Worm (Caenorhabditis elegans) whole organism, L1 larva: ENCODE measurements around the gene cpg-1.
A peak's percentile ranks its signal among the peaks of the same experiment; 100 is the strongest.

Experiments
- F16B12.6 ChIP-seq: fragments of 150-350 bp; optimal IDR thresholded peaks from 2 replicates; lab custom pipeline; 2014; ENCODE audit warnings: missing biosample characterization, missing genetic modification characterization
- aha-1 ChIP-seq: fragments of 150-350 bp; optimal IDR thresholded peaks from 2 replicates; lab custom pipeline; 2014; ENCODE audit warnings: missing biosample characterization, missing genetic modification characterization
- aly-2 ChIP-seq: fragments of 150-350 bp; optimal IDR thresholded peaks from 2 replicates; lab custom pipeline; 2014; ENCODE audit warnings: missing biosample characterization, missing genetic modification characterization
- ama-1 ChIP-seq: fragments of 150-350 bp; optimal IDR thresholded peaks from 2 replicates; lab custom pipeline; 2014
- blmp-1 ChIP-seq: fragments of 150-350 bp; optimal IDR thresholded peaks from 2 replicates; lab custom pipeline; 2014; ENCODE audit warnings: missing biosample characterization, missing genetic modification characterization
- ceh-8 ChIP-seq: fragments of 200-800 bp; sonication (Bioruptor generic); optimal IDR thresholded peaks from 2 replicates; lab custom pipeline; 2018; ENCODE audit warnings: mild to moderate bottlenecking, missing genetic modification characterization, moderate library complexity, missing compliant biosample characterization
- ceh-82 ChIP-seq, 3 experiments: fragments of 150-350 bp in 1 of 3; sonication (generic microtip) in 2 of 3; optimal IDR thresholded peaks; 2 replicates each; lab custom pipeline; 2014 to 2017; ENCODE audit warnings: missing biosample characterization in 3 of 3, missing genetic modification characterization in 3 of 3
- dpl-1 ChIP-seq, 3 experiments: fragments of 150-350 bp in 2 of 3; sonication (generic microtip) in 1 of 3; optimal IDR thresholded peaks; 2 replicates each; lab custom pipeline; 2014 to 2017; ENCODE audit warnings: missing biosample characterization in 3 of 3, missing genetic modification characterization in 3 of 3, missing genetic modification reagents in 3 of 3
- efl-1 ChIP-seq, 4 experiments: fragments of 150-350 bp; optimal IDR thresholded peaks in 3 of 4; peaks in 1 of 4; 1 replicate in 1 of 4; 2 replicates in 3 of 4; lab custom pipeline; 2014; ENCODE audit warnings: missing biosample characterization in 2 of 4, missing genetic modification characterization in 2 of 4, missing genetic modification reagents in 2 of 4
- elt-3 ChIP-seq, 6 experiments: fragments of 150-350 bp in 1 of 6; sonication (generic microtip); optimal IDR thresholded peaks; 2 replicates each; lab custom pipeline; 2017 to 2018; ENCODE audit warnings: missing biosample characterization in 6 of 6, missing genetic modification characterization in 6 of 6, inconsistent platforms in 1 of 6
- fkh-4 ChIP-seq: sonication (generic microtip); optimal IDR thresholded peaks from 2 replicates; lab custom pipeline; 2016; ENCODE audit warnings: missing compliant biosample characterization, missing genetic modification characterization, borderline replicate concordance
- fkh-8 ChIP-seq: sonication (generic microtip); optimal IDR thresholded peaks from 2 replicates; lab custom pipeline; 2016; ENCODE audit warnings: mild to moderate bottlenecking, missing genetic modification characterization, missing compliant biosample characterization
- hlh-17 ChIP-seq: fragments of 200-800 bp; sonication (Bioruptor generic); optimal IDR thresholded peaks from 2 replicates; lab custom pipeline; 2018; ENCODE audit warnings: missing genetic modification characterization, mild to moderate bottlenecking, missing compliant biosample characterization, moderate library complexity, borderline replicate concordance
- hlh-4 ChIP-seq: sonication (generic microtip); optimal IDR thresholded peaks from 2 replicates; lab custom pipeline; 2016; ENCODE audit warnings: mild to moderate bottlenecking, missing genetic modification characterization, missing compliant biosample characterization
- hpl-2 ChIP-seq: fragments of 150-350 bp; optimal IDR thresholded peaks from 2 replicates; lab custom pipeline; 2014; ENCODE audit warnings: missing biosample characterization, missing genetic modification reagents, missing genetic modification characterization
- isw-1 ChIP-seq: fragments of 200-800 bp; sonication (Bioruptor generic); IDR thresholded peaks from 2 replicates; pipeline ENCODE4 v1.3.6; 2022; ENCODE audit warnings: missing genetic modification characterization, missing compliant biosample characterization
- jun-1 ChIP-seq: fragments of 150-350 bp; optimal IDR thresholded peaks from 2 replicates; lab custom pipeline; 2014; ENCODE audit warnings: missing biosample characterization, missing genetic modification reagents, missing genetic modification characterization
- lin-14 ChIP-seq: fragments of 200-800 bp; sonication (Bioruptor generic); optimal IDR thresholded peaks from 2 replicates; lab custom pipeline; 2018; ENCODE audit warnings: mild to moderate bottlenecking, missing genetic modification characterization, moderate library complexity, missing compliant biosample characterization
- lsy-2 ChIP-seq, 2 experiments: fragments of 150-350 bp; optimal IDR thresholded peaks; 2 replicates each; lab custom pipeline; 2014; ENCODE audit warnings: missing biosample characterization in 2 of 2, missing genetic modification characterization in 2 of 2
- mdl-1 ChIP-seq, 2 experiments: fragments of 150-350 bp; optimal IDR thresholded peaks; 2 replicates each; lab custom pipeline; 2014 to 2017; ENCODE audit warnings: missing biosample characterization in 2 of 2, missing genetic modification characterization in 2 of 2, inconsistent platforms in 1 of 2
- nhr-19 ChIP-seq: fragments of 200-800 bp; sonication (Bioruptor generic); conservative IDR thresholded peaks from 2 replicates; pipeline ENCODE4 v1.3.6; 2022; ENCODE audit warnings: missing genetic modification characterization, missing compliant biosample characterization
- nhr-20 ChIP-seq: sonication (generic microtip); optimal IDR thresholded peaks from 2 replicates; lab custom pipeline; 2016; ENCODE audit warnings: mild to moderate bottlenecking, missing genetic modification characterization, missing compliant biosample characterization
- nhr-71 ChIP-seq: sonication (generic microtip); optimal IDR thresholded peaks from 2 replicates; lab custom pipeline; 2016; ENCODE audit warnings: mild to moderate bottlenecking, missing genetic modification characterization, moderate library complexity, missing compliant biosample characterization
- nhr-85 ChIP-seq: sonication (generic microtip); peaks from one replicate; lab custom pipeline; 2016; ENCODE audit warnings: missing genetic modification characterization, inconsistent platforms, missing compliant biosample characterization
- pag-3 ChIP-seq: sonication (generic microtip); optimal IDR thresholded peaks from 2 replicates; lab custom pipeline; 2017; ENCODE audit warnings: missing genetic modification characterization, mild to moderate bottlenecking, missing compliant biosample characterization, antibody characterized with exemption, borderline replicate concordance; ENCODE audit not compliant: insufficient read depth
- snu-23 ChIP-seq: sonication (generic microtip); optimal IDR thresholded peaks from 2 replicates; lab custom pipeline; 2016; ENCODE audit warnings: missing genetic modification characterization, missing compliant biosample characterization
- sptf-1 ChIP-seq: fragments of 150-350 bp; optimal IDR thresholded peaks from 2 replicates; lab custom pipeline; 2014; ENCODE audit warnings: missing biosample characterization, missing genetic modification characterization
- swsn-7 ChIP-seq: sonication (generic microtip); optimal IDR thresholded peaks from 2 replicates; lab custom pipeline; 2016; ENCODE audit warnings: missing genetic modification characterization, missing compliant biosample characterization
- tbx-2 ChIP-seq: sonication (generic microtip); optimal IDR thresholded peaks from 2 replicates; lab custom pipeline; 2016; ENCODE audit warnings: missing genetic modification characterization, missing compliant biosample characterization
- unc-130 ChIP-seq: fragments of 150-350 bp; optimal IDR thresholded peaks from 2 replicates; lab custom pipeline; 2017; ENCODE audit warnings: missing biosample characterization, missing genetic modification characterization, inconsistent platforms
- unc-86 ChIP-seq: sonication (generic microtip); optimal IDR thresholded peaks from 2 replicates; lab custom pipeline; 2016; ENCODE audit warnings: missing genetic modification characterization, missing compliant biosample characterization
- zip-4 ChIP-seq: fragments of 200-800 bp; sonication (Bioruptor generic); optimal IDR thresholded peaks from 2 replicates; lab custom pipeline; 2018; ENCODE audit warnings: mild to moderate bottlenecking, missing genetic modification characterization, moderate library complexity, missing compliant biosample characterization

cpg-1 gene

DNA sequence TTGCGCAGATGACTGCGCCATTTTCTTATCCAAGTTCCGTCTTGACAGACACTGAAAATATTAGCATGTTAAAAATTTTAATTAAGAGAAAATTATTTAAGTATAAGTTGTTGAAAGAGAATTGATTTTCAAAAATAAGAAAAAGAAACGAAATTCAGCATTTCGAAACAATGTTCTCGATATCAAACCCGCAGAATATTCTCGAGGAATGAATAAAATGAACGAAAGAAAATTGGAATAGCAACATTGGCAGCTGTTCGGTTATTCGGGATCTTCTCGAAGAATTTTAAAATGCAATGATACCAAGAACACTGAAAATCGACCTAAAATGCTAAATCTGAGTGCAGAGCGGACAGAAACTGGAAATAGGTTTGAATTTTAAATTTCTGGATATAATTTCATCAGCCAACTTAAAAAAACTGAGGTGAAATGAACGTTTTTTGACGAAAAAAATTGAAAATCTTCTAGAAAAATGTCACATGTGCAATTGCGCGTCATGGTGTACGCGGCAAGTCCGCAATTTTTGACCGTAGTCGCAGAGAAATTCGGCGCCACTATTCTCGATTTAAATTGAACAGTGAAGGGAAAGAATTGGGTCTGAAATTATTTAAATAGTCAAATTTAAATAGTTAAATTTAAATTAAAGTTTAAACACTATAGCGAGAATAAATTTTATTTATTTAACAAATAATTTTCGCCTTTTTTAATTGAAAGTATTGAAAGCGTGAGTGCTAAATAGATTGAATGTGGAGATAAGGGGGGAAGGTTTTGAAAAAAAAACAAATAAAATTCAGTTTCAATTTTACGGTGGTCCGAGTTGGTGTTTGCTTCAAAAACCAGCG, 19.1 kb downstream of the cpg-1 start, which contains the start of the genes cct-5 and F25F2.1 (continued):
- peak; percentile 59 for TF ChIP-seq swsn-7 (tag; lab: Kevin White, UChicago)
- peak; percentile 56 for TF ChIP-seq nhr-20
- TF ChIP-seq nhr-19 (GFP tag; lab: Robert Waterston, UW), result peak; percentile 52
- peak; percentile 80 for TF ChIP-seq snu-23 (GFP tag; lab: Kevin White, UChicago)
- TF ChIP-seq, all 84 proteins: peak for 35

DNA sequence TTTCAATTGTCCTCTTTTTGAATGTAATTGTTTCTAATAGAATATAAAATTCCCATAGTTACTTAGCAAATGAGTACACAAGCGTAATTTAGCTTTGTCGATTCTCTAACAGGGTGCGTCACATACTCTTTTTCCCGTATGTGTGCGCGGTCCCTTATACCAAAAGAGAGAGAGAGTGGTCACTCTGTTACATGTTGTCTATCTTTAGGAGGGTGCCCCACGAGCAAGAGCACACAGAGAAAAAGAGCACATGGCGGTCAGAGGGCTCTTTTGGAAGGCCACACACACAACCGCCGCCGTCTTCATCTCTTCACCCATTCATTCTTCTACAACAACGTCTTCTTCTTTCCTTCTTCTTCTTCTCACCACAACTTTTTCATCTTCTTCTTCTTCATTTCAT, 24.8 kb downstream of the cpg-1 start:
- TF ChIP-seq blmp-1 (tag; lab: Kevin White, UChicago) (no peak), aly-2 (tag; lab: Kevin White, UChicago) (no peak), unc-130 (tag; lab: Kevin White, UChicago) (no peak), jun-1 (no peak), nhr-71 (tag; lab: Kevin White, UChicago) (peak; percentile 17), dpl-1 (GFP tag; optimal IDR thresholded peaks at IDR 0.05; lab: Kevin White, UChicago) (no peak), lsy-2 (tag; optimal IDR thresholded peaks at IDR 0.05; lab: Kevin White, UChicago) (peak in 1 of 2 experiments; percentile 30), fkh-8 (tag; lab: Kevin White, UChicago) (peak; percentile 31), ceh-82 (tag; optimal IDR thresholded peaks at IDR 0.05; lab: Kevin White, UChicago) (peak in 1 of 3 experiments; percentile 22), ama-1 (lab: Kevin White, UChicago) (no peak), ceh-8 (GFP tag; lab: Kevin White, UChicago) (no peak), swsn-7 (tag; lab: Kevin White, UChicago) (peak; percentile 1), lin-14 (GFP tag; lab: Kevin White, UChicago) (peak; percentile 81), mdl-1 (tag; optimal IDR thresholded peaks at IDR 0.05; lab: Kevin White, UChicago) (peak in 1 of 2 experiments; percentile 2), F16B12.6 (no peak), sptf-1 (tag; lab: Kevin White, UChicago) (no peak), hlh-17 (no peak), isw-1 (GFP tag; lab: Robert Waterston, UW) (peak; percentile 15; the same call in 1 of the 2 replicates), fkh-4 (no peak), hlh-4 (no peak), pag-3 (tag; lab: Kevin White, UChicago) (no peak)

DNA sequence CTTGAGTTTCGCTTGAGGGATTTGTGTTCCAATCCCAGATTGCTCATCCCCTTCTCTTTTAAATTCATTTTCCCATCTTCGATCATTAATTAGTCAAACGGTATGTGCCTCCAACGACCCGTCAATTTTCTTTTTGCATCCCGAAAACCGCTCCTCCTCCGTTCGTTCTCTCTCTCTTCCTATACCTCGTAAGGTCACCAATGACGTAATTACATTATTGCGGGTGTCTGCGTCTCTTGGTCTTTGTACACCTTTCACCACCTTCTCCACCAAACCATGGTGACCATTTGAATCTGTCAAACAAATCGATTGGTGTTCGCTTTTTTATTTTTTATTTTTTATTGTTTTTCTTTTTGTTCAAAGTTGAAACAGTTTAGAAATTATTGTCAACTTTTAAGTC, 26.0 kb downstream of the cpg-1 start:
- TF ChIP-seq nhr-71 (tag; lab: Kevin White, UChicago) (no peak), blmp-1 (tag; lab: Kevin White, UChicago) (peak; percentile 28), efl-1 (optimal IDR thresholded peaks at IDR 0.05; lab: Kevin White, UChicago) (no peak), efl-1 (GFP tag; optimal IDR thresholded peaks at IDR 0.05 in 1 of 2; lab: Kevin White, UChicago) (peak in 1 of 2 experiments; percentile 61)

DNA sequence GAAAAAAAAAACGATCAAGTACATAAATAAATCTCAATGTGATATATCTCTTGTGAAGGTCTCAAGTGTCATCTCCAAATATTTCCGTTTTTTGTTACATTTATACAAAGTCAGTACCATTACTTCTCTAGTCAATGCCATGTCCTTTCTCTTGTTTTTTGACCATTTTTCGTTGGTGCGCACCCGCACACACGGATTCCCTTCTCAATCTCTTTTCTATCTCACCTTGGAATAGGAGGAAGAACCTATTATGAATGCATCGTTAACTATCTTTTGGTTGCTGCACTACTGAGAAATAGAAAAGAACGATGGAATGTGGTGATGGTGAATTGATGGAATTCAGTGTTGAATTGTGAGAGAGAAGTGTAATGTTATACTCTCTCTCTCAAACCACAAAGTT, 28.6 kb downstream of the cpg-1 start:
- no peak for TF ChIP-seq nhr-71 (tag; lab: Kevin White, UChicago)
- TF ChIP-seq snu-23 (GFP tag; lab: Kevin White, UChicago), result peak; percentile 25
- TF ChIP-seq efl-1 (optimal IDR thresholded peaks at IDR 0.05; lab: Kevin White, UChicago), result no peak
- TF ChIP-seq efl-1 (GFP tag; optimal IDR thresholded peaks at IDR 0.05 in 1 of 2; lab: Kevin White, UChicago), result peak in 1 of 2 experiments; percentile 30
- TF ChIP-seq tbx-2, result no peak
- TF ChIP-seq blmp-1 (tag; lab: Kevin White, UChicago), result peak; percentile 55
- no peak for TF ChIP-seq hlh-17
- peak; percentile 77 for TF ChIP-seq nhr-85 (tag; lab: Kevin White, UChicago)
- no peak for TF ChIP-seq zip-4
- TF ChIP-seq lin-14 (GFP tag; lab: Kevin White, UChicago), result peak; percentile 59
- no peak for TF ChIP-seq aha-1
- no peak for TF ChIP-seq elt-3 (tag; optimal IDR thresholded peaks at IDR 0.05; lab: Kevin White, UChicago)
- no peak for TF ChIP-seq unc-86
- TF ChIP-seq hlh-4, result no peak
- TF ChIP-seq hpl-2 (GFP tag; lab: Kevin White, UChicago), result no peak
- TF ChIP-seq nhr-20, result no peak
